Fruit fly (Drosophila melanogaster): Measurements from ENCODE around the gene CG11722.
A peak's percentile ranks its signal among the peaks of the same experiment; 100 is the strongest.

CG11722 gene

dm6 chr3R:10054278-10054975, 9.1 kb upstream of the CG11722 start (continued):
- TF ChIP-seq zf30C (GFP tag; optimal IDR thresholded peaks at IDR 0.05) (peak; percentile 26), CG6689 (GFP tag; IDR thresholded peaks at IDR 0.05) (no peak), HLH54F (GFP tag; optimal IDR thresholded peaks at IDR 0.05) (no peak), croc (GFP tag; conservative IDR thresholded peaks at IDR 0.05) (no peak), Dref (GFP tag; IDR thresholded peaks at IDR 0.05) (no peak), CG10543 (GFP tag; optimal IDR thresholded peaks at IDR 0.05) (peak; percentile 28), lola (GFP tag; optimal IDR thresholded peaks at IDR 0.05) (no peak), chif (GFP tag; optimal IDR thresholded peaks at IDR 0.05) (no peak), schlank (tag; optimal IDR thresholded peaks at IDR 0.05) (peak; percentile 8), sd (tag; optimal IDR thresholded peaks at IDR 0.05) (peak; percentile 97), Sin3A (optimal IDR thresholded peaks at IDR 0.05) (no peak), lmd (GFP tag; IDR thresholded peaks at IDR 0.05) (no peak), Rfx (GFP tag; IDR thresholded peaks at IDR 0.05) (0 out of 2 replicates have a peak, but pooled peaks have one; percentile 4), ems (GFP tag; optimal IDR thresholded peaks at IDR 0.05) (no peak), chn (GFP tag; optimal IDR thresholded peaks at IDR 0.05) (no peak), zen (tag; optimal IDR thresholded peaks at IDR 0.05) (no peak), CG9727 (GFP tag; optimal IDR thresholded peaks at IDR 0.05) (peak; percentile 19), CG10267 (tag; optimal IDR thresholded peaks at IDR 0.05) (no peak), disco-r (GFP tag; optimal IDR thresholded peaks at IDR 0.05) (no peak), CG3995 (GFP tag; optimal IDR thresholded peaks at IDR 0.05) (no peak), org-1 (GFP tag; optimal IDR thresholded peaks at IDR 0.05) (no peak), CG13894 (tag; optimal IDR thresholded peaks at IDR 0.05) (peak; percentile 34), BEAF-32 (GFP tag; optimal IDR thresholded peaks at IDR 0.05) (no peak), CG34376 (GFP tag; optimal IDR thresholded peaks at IDR 0.05) (peak; percentile 89), CG12744 (GFP tag; optimal IDR thresholded peaks at IDR 0.05) (no peak), bcd (GFP tag; optimal IDR thresholded peaks at IDR 0.05) (peak; percentile 5), CG31388 (GFP tag; optimal IDR thresholded peaks at IDR 0.05) (no peak), cwo (GFP tag; optimal IDR thresholded peaks at IDR 0.05) (peak; percentile 16), caup (GFP tag; optimal IDR thresholded peaks at IDR 0.05; ENCODE audit: severe bottlenecking) (no peak), Lhr (GFP tag; optimal IDR thresholded peaks at IDR 0.05) (no peak), CG17328 (GFP tag; IDR thresholded peaks at IDR 0.05) (no peak), CG6791 (GFP tag; IDR thresholded peaks at IDR 0.05; ENCODE audit: partially characterized antibody) (no peak), dmrt99B (tag; optimal IDR thresholded peaks at IDR 0.05) (peak; percentile 19), tup (GFP tag; optimal IDR thresholded peaks at IDR 0.05) (no peak), run (tag; optimal IDR thresholded peaks at IDR 0.05) (no peak), kay (GFP tag; optimal IDR thresholded peaks at IDR 0.05) (no peak), CG16863 (GFP tag; optimal IDR thresholded peaks at IDR 0.05) (no peak), CkIIα-i1 (GFP tag; IDR thresholded peaks at IDR 0.05) (no peak), CG18764 (GFP tag; optimal IDR thresholded peaks at IDR 0.05) (no peak), hth (optimal IDR thresholded peaks at IDR 0.05) (no peak), lilli (GFP tag; optimal IDR thresholded peaks at IDR 0.05) (no peak), Deaf1 (tag; optimal IDR thresholded peaks at IDR 0.05) (no peak), CG7556 (GFP tag; optimal IDR thresholded peaks at IDR 0.05) (peak; percentile 48), CG7372 (GFP tag; IDR thresholded peaks at IDR 0.05) (no peak), HmgZ (tag; optimal IDR thresholded peaks at IDR 0.05) (peak; percentile 39), Tbp (GFP tag; optimal IDR thresholded peaks at IDR 0.05) (no peak), crc (GFP tag; optimal IDR thresholded peaks at IDR 0.05) (no peak), CG17361 (GFP tag; IDR thresholded peaks at IDR 0.05) (no peak; the same call in 2 of the 3 replicates), yki (optimal IDR thresholded peaks at IDR 0.05) (no peak), crp (GFP tag; optimal IDR thresholded peaks at IDR 0.05) (no peak), Elba2 (GFP tag; optimal IDR thresholded peaks at IDR 0.05) (no peak)

All from whole organism, embryonic.